Worm (Caenorhabditis elegans) whole organism, early embryonic: ENCODE results near the gene his-62.

ENCODE experiments used
- B0310.2 ChIP-seq: sonication (generic microtip); optimal IDR thresholded peaks from 2 replicates; lab custom pipeline; 2016; ENCODE audit warnings: mild to moderate bottlenecking, missing genetic modification characterization, missing compliant biosample characterization
- F13C5.2 ChIP-seq: sonication (generic microtip); optimal IDR thresholded peaks from 2 replicates; lab custom pipeline; 2017; ENCODE audit warnings: mild to moderate bottlenecking, missing genetic modification characterization, inconsistent platforms, missing compliant biosample characterization
- aly-1 ChIP-seq: sonication (generic microtip); optimal IDR thresholded peaks from 2 replicates; lab custom pipeline; 2016; ENCODE audit warnings: missing genetic modification characterization, missing compliant biosample characterization
- ama-1 ChIP-seq: fragments of 150-350 bp; optimal IDR thresholded peaks from 2 replicates; lab custom pipeline; 2014
- ceh-13 ChIP-seq: fragments of 200-800 bp; sonication (Bioruptor generic); optimal IDR thresholded peaks from 2 replicates; lab custom pipeline; 2018; ENCODE audit warnings: mild to moderate bottlenecking, missing genetic modification characterization, missing compliant biosample characterization
- ceh-36 ChIP-seq: sonication (generic microtip); optimal IDR thresholded peaks from 2 replicates; lab custom pipeline; 2016; ENCODE audit warnings: missing genetic modification characterization, inconsistent platforms, missing compliant biosample characterization
- ets-7 ChIP-seq: sonication (generic microtip); optimal IDR thresholded peaks from 2 replicates; lab custom pipeline; 2016; ENCODE audit warnings: missing genotype, missing genetic modification characterization, missing compliant biosample characterization
- flt-1 ChIP-seq: fragments of 200-800 bp; sonication (Bioruptor generic); IDR thresholded peaks from 2 replicates; pipeline ENCODE4 v1.3.6; 2022; ENCODE audit warnings: missing genetic modification characterization, missing compliant biosample characterization
- hmbx-1 ChIP-seq: sonication (generic microtip); optimal IDR thresholded peaks from 2 replicates; lab custom pipeline; 2016; ENCODE audit warnings: mild to moderate bottlenecking, missing genetic modification characterization, missing compliant biosample characterization
- hmg-4 ChIP-seq: fragments of 200-800 bp; sonication (Bioruptor generic); optimal IDR thresholded peaks from 2 replicates; lab custom pipeline; 2018; ENCODE audit warnings: mild to moderate bottlenecking, missing genetic modification characterization, missing compliant biosample characterization
- hnd-1 ChIP-seq: sonication (generic microtip); optimal IDR thresholded peaks from 2 replicates; lab custom pipeline; 2016; ENCODE audit warnings: missing genetic modification characterization, missing compliant biosample characterization
- pes-1 ChIP-seq: fragments of 200-800 bp; sonication (Bioruptor generic); IDR thresholded peaks from 2 replicates; pipeline ENCODE4 v1.3.6; 2022; ENCODE audit warnings: missing genetic modification reagents, missing genetic modification characterization, missing compliant biosample characterization
- scrt-1 ChIP-seq: fragments of 200-800 bp; sonication (Bioruptor generic); IDR thresholded peaks from 2 replicates; pipeline ENCODE4 v1.3.6; 2022; ENCODE audit warnings: missing genetic modification characterization, missing compliant biosample characterization
- sea-1 ChIP-seq: fragments of 200-800 bp; sonication (Bioruptor generic); conservative IDR thresholded peaks from 2 replicates; pipeline ENCODE4 v1.3.6; 2022; ENCODE audit warnings: missing genetic modification characterization, missing compliant biosample characterization
- tbx-11 ChIP-seq: fragments of 200-800 bp; sonication (Bioruptor generic); IDR thresholded peaks from 2 replicates; pipeline ENCODE4 v1.3.6; 2022; ENCODE audit warnings: missing genetic modification characterization, missing compliant biosample characterization
- tbx-37 ChIP-seq: fragments of 200-800 bp; sonication (Bioruptor generic); conservative IDR thresholded peaks from 2 replicates; pipeline ENCODE4 v1.3.6; 2022; ENCODE audit warnings: missing genetic modification reagents, missing genetic modification characterization, missing compliant biosample characterization
- tra-4 ChIP-seq: sonication (generic microtip); optimal IDR thresholded peaks from 2 replicates; lab custom pipeline; 2017; ENCODE audit warnings: missing genetic modification characterization, missing compliant biosample characterization

The his-62 gene

DNA sequence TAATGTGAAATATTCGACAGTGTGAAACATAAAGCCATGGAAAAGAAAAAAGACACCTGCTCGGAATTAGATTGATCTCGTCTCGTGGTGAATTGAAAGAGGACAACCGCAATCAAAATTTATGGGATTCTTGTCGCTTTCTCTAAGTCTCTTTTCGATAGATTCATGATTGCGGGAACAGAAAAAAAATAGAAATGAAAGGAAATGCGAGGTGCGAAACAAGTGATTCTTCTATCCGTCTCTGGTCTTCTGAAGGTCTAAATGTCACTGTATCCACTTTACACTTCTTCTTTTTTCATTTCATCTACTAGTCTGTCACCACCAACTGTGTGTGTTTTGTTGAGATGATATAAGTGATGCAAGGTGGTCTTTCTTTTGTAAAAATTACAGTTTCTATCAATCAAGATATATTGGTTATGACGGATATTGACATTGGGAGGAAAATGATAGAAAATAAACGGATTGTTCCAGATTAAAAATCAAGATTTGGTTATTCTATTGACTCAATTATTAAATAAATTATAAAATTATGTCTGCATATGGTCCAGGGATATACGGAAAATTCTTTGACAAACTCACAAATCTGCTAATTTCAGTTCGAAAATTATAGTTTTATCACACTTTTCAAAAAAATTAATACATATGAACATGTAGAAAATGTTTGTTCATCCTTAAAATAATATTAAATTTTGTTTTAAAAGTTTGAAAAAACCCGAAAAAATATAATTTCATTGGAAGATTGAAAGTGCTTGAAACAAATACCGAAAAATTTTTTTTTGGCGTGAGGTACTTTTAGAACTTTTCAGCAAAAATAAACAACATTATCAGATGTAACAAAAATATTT, 44.1 kb downstream of the his-62 start:
- TF ChIP-seq ceh-36 (tag; lab: Kevin White, UChicago), result no peak
- no peak for TF ChIP-seq ets-7 (tag; lab: Kevin White, UChicago)
- no peak for TF ChIP-seq scrt-1 (GFP tag; lab: Robert Waterston, UW)
- TF ChIP-seq aly-1 (tag; lab: Kevin White, UChicago), result no peak
- TF ChIP-seq hmbx-1 (tag; lab: Kevin White, UChicago), result no peak
- TF ChIP-seq B0310.2 (tag; lab: Kevin White, UChicago), result no peak
- no peak for TF ChIP-seq flt-1 (GFP tag; lab: Robert Waterston, UW)
- TF ChIP-seq hmg-4 (GFP tag; lab: Kevin White, UChicago), result no peak
- TF ChIP-seq tra-4 (tag; lab: Kevin White, UChicago), result no peak

DNA sequence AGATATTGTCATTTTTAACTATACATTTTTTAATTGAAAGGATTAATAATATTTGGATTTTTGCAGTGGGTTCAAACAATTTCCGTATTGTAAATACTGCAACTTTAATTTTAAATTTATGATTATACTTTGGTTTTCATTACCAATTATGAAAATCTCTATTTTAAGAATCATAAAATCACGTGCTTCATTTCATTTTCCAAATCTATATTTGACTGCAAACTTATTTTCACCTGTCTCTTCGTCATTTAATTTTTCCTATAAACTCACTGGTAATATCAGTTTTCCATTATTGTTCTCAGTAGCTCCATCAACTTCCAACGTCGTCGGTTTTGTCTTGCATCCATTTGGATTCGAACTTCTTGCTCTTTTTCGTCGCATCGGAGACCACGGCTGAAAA, 46.0 kb downstream of the his-62 start, which contains the start of gene R05G6.1:
R05G6.1 (plus strand) TSS at position 301 of the 400 bp plus-strand sequence.
- TF ChIP-seq F13C5.2 (tag; lab: Kevin White, UChicago), result no peak
- TF ChIP-seq pes-1 (GFP tag; lab: Robert Waterston, UW), result no peak
- no peak for TF ChIP-seq B0310.2 (tag; lab: Kevin White, UChicago)
- TF ChIP-seq scrt-1 (GFP tag; lab: Robert Waterston, UW), result no peak
- TF ChIP-seq hmg-4 (GFP tag; lab: Kevin White, UChicago), result no peak
- no peak for TF ChIP-seq aly-1 (tag; lab: Kevin White, UChicago)
- no peak for TF ChIP-seq ceh-13 (GFP tag; lab: Kevin White, UChicago)
- TF ChIP-seq tbx-11, result no peak
- TF ChIP-seq tbx-37 (GFP tag; lab: Robert Waterston, UW), result no peak
- no peak for TF ChIP-seq flt-1 (GFP tag; lab: Robert Waterston, UW)
- no peak for TF ChIP-seq ceh-36 (tag; lab: Kevin White, UChicago)
- no peak for TF ChIP-seq tra-4 (tag; lab: Kevin White, UChicago)
- TF ChIP-seq hnd-1 (tag; lab: Kevin White, UChicago), result no peak
- TF ChIP-seq ets-7 (tag; lab: Kevin White, UChicago), result no peak
- no peak for TF ChIP-seq ama-1
- no peak for TF ChIP-seq sea-1
- TF ChIP-seq hmbx-1 (tag; lab: Kevin White, UChicago), result no peak
